Worm (Caenorhabditis elegans) whole organism, mixed stage, embryonic: Measurements from ENCODE around the gene H41C03.1.

ENCODE experiments used
- blmp-1 ChIP-seq: fragments of 150-350 bp; optimal IDR thresholded peaks from 2 replicates; lab custom pipeline; 2014; ENCODE audit warnings: missing biosample characterization, missing genetic modification characterization
- ces-1 ChIP-seq: fragments of 150-350 bp; optimal IDR thresholded peaks from 2 replicates; lab custom pipeline; 2014; ENCODE audit warnings: missing biosample characterization, missing genetic modification reagents, missing genetic modification characterization
- cnd-1 ChIP-seq: fragments of 200-800 bp; sonication (Bioruptor generic); optimal IDR thresholded peaks from 2 replicates; lab custom pipeline; 2018; ENCODE audit warnings: mild to moderate bottlenecking, missing genetic modification characterization, missing compliant biosample characterization
- elt-3 ChIP-seq: fragments of 150-350 bp; optimal IDR thresholded peaks from 2 replicates; lab custom pipeline; 2014; ENCODE audit warnings: missing biosample characterization, missing genetic modification characterization
- lsy-2 ChIP-seq: fragments of 150-350 bp; optimal IDR thresholded peaks from 2 replicates; lab custom pipeline; 2014; ENCODE audit warnings: missing biosample characterization, missing genetic modification characterization
- nhr-2 ChIP-seq: fragments of 150-350 bp; optimal IDR thresholded peaks from 2 replicates; lab custom pipeline; 2014; ENCODE audit warnings: missing biosample characterization, missing genetic modification characterization
- nhr-237 ChIP-seq: fragments of 150-350 bp; optimal IDR thresholded peaks from 2 replicates; lab custom pipeline; 2014; ENCODE audit warnings: missing biosample characterization, missing genetic modification characterization
- pha-4 ChIP-seq: fragments of 150-350 bp; optimal IDR thresholded peaks from 2 replicates; lab custom pipeline; 2018; ENCODE audit warnings: missing biosample characterization, missing genetic modification reagents, missing genetic modification characterization
- snpc-4 ChIP-seq: fragments of 150-350 bp; optimal IDR thresholded peaks from 2 replicates; lab custom pipeline; 2014; ENCODE audit warnings: missing biosample characterization, missing genetic modification characterization

DNA sequence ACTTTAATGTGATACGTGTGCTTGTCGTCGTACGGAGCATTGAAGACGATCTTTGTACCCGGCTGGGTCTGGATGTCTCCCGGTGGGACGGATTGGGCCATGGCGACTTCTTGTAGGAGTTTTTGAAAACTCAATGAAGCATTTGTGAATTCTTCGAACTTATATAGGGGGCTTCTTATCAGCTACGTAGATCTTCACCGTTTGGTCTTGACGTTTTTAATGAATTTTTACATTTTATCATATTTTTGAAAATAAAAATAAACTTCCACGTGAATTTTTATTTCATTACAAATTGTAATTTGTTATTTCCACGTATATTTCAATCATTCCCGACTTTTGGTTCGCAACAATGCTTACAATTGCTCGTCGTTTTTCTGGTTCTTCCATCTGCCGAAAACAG is 44.0 kb upstream of the H41C03.1 start, which contains the start of the genes msp-64 and ZK1248.5:
- no peak for TF ChIP-seq nhr-2
- TF ChIP-seq snpc-4 (tag; lab: Kevin White, UChicago), result no peak
- no peak for TF ChIP-seq cnd-1
- TF ChIP-seq nhr-237 (tag; lab: Kevin White, UChicago), result no peak
- TF ChIP-seq pha-4 (tag; lab: Kevin White, UChicago), result no peak
- TF ChIP-seq elt-3 (tag; lab: Kevin White, UChicago), result no peak
- no peak for TF ChIP-seq blmp-1 (tag; lab: Kevin White, UChicago)
- no peak for TF ChIP-seq ces-1 (GFP tag; lab: Kevin White, UChicago)
- TF ChIP-seq lsy-2 (tag; lab: Kevin White, UChicago), result no peak
